Worm (Caenorhabditis elegans): Measurements from ENCODE around the gene hrde-2.
A peak's percentile ranks its signal among the peaks of the same experiment; 100 is the strongest.

hrde-2 gene

DNA sequence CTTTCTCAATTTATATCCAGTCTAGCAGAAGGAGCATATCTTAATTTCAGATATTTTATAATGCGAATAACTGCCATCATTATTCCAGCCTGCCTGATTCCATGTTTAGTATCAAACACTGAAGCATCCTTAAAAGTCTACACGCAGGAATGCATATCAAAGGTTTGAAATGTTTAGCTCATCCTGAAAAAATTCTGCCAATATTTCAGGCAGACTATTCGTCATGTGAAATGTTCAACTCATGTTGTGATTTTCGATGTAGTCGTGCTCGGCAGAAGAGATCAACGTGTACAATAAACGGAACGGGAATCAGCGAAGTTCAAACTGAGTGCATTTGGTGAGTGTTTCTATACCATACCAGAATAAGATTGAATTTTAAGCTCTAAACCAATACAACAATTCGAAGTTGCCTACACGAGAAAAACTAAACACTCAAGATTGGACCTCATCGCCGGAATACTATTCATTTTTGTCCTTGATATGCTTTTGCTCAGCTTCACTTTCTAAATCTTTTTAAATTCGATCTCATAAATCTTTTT, 5.3 kb upstream of the hrde-2 start, which contains the start of gene T01C3.11:
Gene T01C3.11, plus strand, starts transcription at position 51 of the 539 bp plus-strand sequence.
- TF ChIP-seq ces-1 (GFP tag; optimal IDR thresholded peaks at IDR 0.05): no peak
- TF ChIP-seq lsy-2 (tag; optimal IDR thresholded peaks at IDR 0.05): no peak
- no peak for TF ChIP-seq ham-2 (GFP tag; optimal IDR thresholded peaks at IDR 0.05)
- TF ChIP-seq M03D4.4 (tag; optimal IDR thresholded peaks at IDR 0.05): no peak
- no peak for TF ChIP-seq lin-32 (GFP tag; optimal IDR thresholded peaks at IDR 0.05)
- no peak for TF ChIP-seq tbx-8 (GFP tag; optimal IDR thresholded peaks at IDR 0.05)
- no peak for TF ChIP-seq hlh-1 (tag; optimal IDR thresholded peaks at IDR 0.05)
- no peak for TF ChIP-seq ceh-43 (GFP tag; optimal IDR thresholded peaks at IDR 0.05)
- TF ChIP-seq cnd-1 (tag; optimal IDR thresholded peaks at IDR 0.05): no peak
- TF ChIP-seq mab-5 (tag; optimal IDR thresholded peaks at IDR 0.05): no peak
- TF ChIP-seq nhr-12 (tag; optimal IDR thresholded peaks at IDR 0.05): no peak
- TF ChIP-seq snpc-4 (tag; optimal IDR thresholded peaks at IDR 0.05): no peak
- no peak for TF ChIP-seq unc-39 (tag; optimal IDR thresholded peaks at IDR 0.05)
- no peak for TF ChIP-seq drap-1 (GFP tag; optimal IDR thresholded peaks at IDR 0.05)
- TF ChIP-seq elt-1 (tag; optimal IDR thresholded peaks at IDR 0.05; ENCODE audit: borderline replicate concordance, insufficient read depth): no peak
- TF ChIP-seq unc-62 (GFP tag; optimal IDR thresholded peaks at IDR 0.05): no peak

DNA sequence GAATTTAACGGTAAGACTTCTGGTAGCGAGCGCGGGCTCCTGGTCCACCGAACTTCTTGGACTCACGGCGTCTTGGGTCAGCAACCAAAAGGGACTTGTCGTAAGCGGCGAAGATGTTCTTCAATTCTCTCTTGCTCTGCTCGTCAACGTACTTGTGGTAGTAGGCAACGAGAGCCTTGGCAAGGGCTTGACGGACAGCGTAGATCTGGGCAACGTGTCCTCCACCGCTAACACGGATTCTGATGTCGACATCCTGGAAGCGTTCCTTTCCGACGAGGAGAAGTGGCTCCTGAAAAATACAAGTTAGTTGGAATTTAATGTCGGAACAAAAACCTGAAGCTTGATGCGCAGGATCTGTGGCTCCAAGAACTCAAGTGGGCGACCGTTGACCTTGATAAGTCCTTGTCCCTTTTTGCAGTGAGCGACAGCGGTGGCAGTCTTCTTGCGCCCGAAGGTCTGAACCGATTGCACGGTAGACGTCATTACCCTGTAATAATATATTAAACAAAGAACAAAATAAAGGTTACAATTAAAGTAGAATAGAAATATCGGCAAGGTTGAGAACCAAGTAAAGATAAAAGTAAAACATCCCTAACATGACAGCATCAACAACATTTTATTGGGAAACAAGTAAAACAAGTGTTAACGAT, 4.7 kb upstream of the hrde-2 start, which contains the start of gene rps-16:
Gene rps-16, minus strand, starts transcription at position 487 of the 650 bp plus-strand sequence.
- TF ChIP-seq nhr-2 (tag; optimal IDR thresholded peaks at IDR 0.05): no peak
- TF ChIP-seq nhr-76 (tag; optimal IDR thresholded peaks at IDR 0.05): no peak
- TF ChIP-seq blmp-1 (tag; optimal IDR thresholded peaks at IDR 0.05): no peak
- no peak for TF ChIP-seq sptf-1 (tag; optimal IDR thresholded peaks at IDR 0.05)
- no peak for TF ChIP-seq cnd-1 (tag; optimal IDR thresholded peaks at IDR 0.05)
- no peak for TF ChIP-seq zip-8 (tag; optimal IDR thresholded peaks at IDR 0.05)
- TF ChIP-seq unc-62 (GFP tag; optimal IDR thresholded peaks at IDR 0.05): no peak
- TF ChIP-seq mep-1 (tag; optimal IDR thresholded peaks at IDR 0.05): no peak
- TF ChIP-seq snpc-4 (tag; optimal IDR thresholded peaks at IDR 0.05): no peak
- no peak for TF ChIP-seq mab-5 (tag; optimal IDR thresholded peaks at IDR 0.05)
- TF ChIP-seq unc-120 (tag; optimal IDR thresholded peaks at IDR 0.05; ENCODE audit: poor library complexity, severe bottlenecking): no peak
- TF ChIP-seq ceh-83 (GFP tag; optimal IDR thresholded peaks at IDR 0.05): no peak
- TF ChIP-seq elt-1 (tag; optimal IDR thresholded peaks at IDR 0.05; ENCODE audit: borderline replicate concordance, insufficient read depth): no peak
- TF ChIP-seq flh-1 (GFP tag; optimal IDR thresholded peaks at IDR 0.05): no peak
- no peak for TF ChIP-seq lin-32 (GFP tag; optimal IDR thresholded peaks at IDR 0.05)

DNA sequence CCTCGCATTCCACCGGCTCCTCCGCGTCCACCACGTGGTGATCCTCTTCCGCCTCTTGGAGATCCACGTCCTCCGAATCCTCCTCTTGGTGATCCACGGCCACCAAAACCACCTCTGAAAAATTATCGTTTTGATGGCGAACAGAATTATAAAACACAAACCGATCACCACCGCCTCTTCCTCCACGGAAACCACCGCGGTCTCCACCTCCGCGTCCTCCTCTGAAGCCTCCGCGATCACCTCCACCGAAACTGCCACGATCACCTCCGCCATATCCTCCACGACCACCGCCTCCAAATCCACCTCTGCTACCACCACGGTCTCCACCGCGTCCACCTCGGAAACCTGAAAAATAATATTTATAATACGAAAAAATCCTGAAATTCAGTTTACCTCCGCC, 3.4 kb upstream of the hrde-2 start:
- TF ChIP-seq pha-4 (tag; optimal IDR thresholded peaks at IDR 0.05) (no peak), drap-1 (GFP tag; optimal IDR thresholded peaks at IDR 0.05) (peak; percentile 6)

DNA sequence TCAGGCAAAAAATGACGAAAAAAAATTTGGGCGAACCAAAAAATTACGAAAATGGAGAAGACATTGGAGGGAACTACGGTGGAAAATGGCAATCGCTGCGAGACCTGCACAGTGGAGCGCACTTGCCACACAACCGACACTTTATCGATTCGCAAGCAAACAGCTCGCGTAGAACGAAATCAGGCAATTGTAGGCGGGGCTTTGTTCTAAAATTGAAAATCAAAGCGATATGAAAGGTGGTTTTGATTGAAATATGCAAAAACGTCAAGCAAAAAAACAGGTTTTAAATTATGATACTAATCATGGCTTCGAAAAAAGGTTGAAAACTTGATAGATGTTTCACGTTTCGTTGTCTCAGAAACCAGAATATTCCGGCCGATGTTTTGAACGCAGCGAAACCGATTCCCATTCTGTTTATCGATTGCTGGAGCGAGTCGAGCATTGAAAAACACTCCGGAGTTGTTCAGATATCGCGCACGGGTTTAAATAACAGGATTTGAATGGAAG, 2.7 kb upstream of the hrde-2 start, which contains the start of the genes fib-1 and mut-15:
Gene fib-1, minus strand, starts transcription at position 40 of the 507 bp plus-strand sequence.
Gene mut-15, plus strand, starts transcription at position 360 of the 507 bp plus-strand sequence.
- TF ChIP-seq pha-4 (tag; optimal IDR thresholded peaks at IDR 0.05): peak; percentile 83
- TF ChIP-seq nhr-76 (tag; optimal IDR thresholded peaks at IDR 0.05): no peak
- TF ChIP-seq sem-2 (GFP tag; optimal IDR thresholded peaks at IDR 0.05): no peak
- TF ChIP-seq unc-62 (GFP tag; optimal IDR thresholded peaks at IDR 0.05): peak; percentile 4
- peak; percentile 93 for TF ChIP-seq lin-13 (tag; optimal IDR thresholded peaks at IDR 0.05)
- TF ChIP-seq nhr-237 (tag; optimal IDR thresholded peaks at IDR 0.05): peak; percentile 93
- peak; percentile 94 for TF ChIP-seq unc-120 (tag; optimal IDR thresholded peaks at IDR 0.05; ENCODE audit: poor library complexity, severe bottlenecking)
- peak; percentile 80 for TF ChIP-seq mls-2 (tag; optimal IDR thresholded peaks at IDR 0.05)
- no peak for TF ChIP-seq ceh-43 (GFP tag; optimal IDR thresholded peaks at IDR 0.05)
- no peak for TF ChIP-seq blmp-1 (tag; optimal IDR thresholded peaks at IDR 0.05)
- no peak for TF ChIP-seq zip-8 (tag; optimal IDR thresholded peaks at IDR 0.05)
- TF ChIP-seq elt-1 (tag; optimal IDR thresholded peaks at IDR 0.05; ENCODE audit: borderline replicate concordance, insufficient read depth): no peak
- peak; percentile 11 for TF ChIP-seq elt-3 (tag; optimal IDR thresholded peaks at IDR 0.05)
- TF ChIP-seq mep-1 (tag; optimal IDR thresholded peaks at IDR 0.05): peak; percentile 95
- no peak for TF ChIP-seq flh-1 (GFP tag; optimal IDR thresholded peaks at IDR 0.05)
- TF ChIP-seq nhr-2 (tag; optimal IDR thresholded peaks at IDR 0.05): peak; percentile 37
- no peak for TF ChIP-seq ztf-11 (tag; optimal IDR thresholded peaks at IDR 0.05)
- TF ChIP-seq lin-32 (GFP tag; optimal IDR thresholded peaks at IDR 0.05): no peak
- peak; percentile 32 for TF ChIP-seq bed-3 (GFP tag; optimal IDR thresholded peaks at IDR 0.05)
- no peak for TF ChIP-seq unc-39 (tag; optimal IDR thresholded peaks at IDR 0.05)
- TF ChIP-seq lsy-2 (tag; optimal IDR thresholded peaks at IDR 0.05): peak; percentile 95
- TF ChIP-seq tbx-8 (GFP tag; optimal IDR thresholded peaks at IDR 0.05): peak; percentile 21
- peak; percentile 40 for TF ChIP-seq cnd-1 (tag; optimal IDR thresholded peaks at IDR 0.05)
- TF ChIP-seq hlh-1 (tag; optimal IDR thresholded peaks at IDR 0.05): no peak
- TF ChIP-seq ham-2 (GFP tag; optimal IDR thresholded peaks at IDR 0.05): peak; percentile 15
- no peak for TF ChIP-seq snpc-4 (tag; optimal IDR thresholded peaks at IDR 0.05)
- no peak for TF ChIP-seq ces-1 (GFP tag; optimal IDR thresholded peaks at IDR 0.05)
- no peak for TF ChIP-seq mab-5 (tag; optimal IDR thresholded peaks at IDR 0.05)
- TF ChIP-seq ceh-39 (tag; optimal IDR thresholded peaks at IDR 0.05): peak; percentile 96
- no peak for TF ChIP-seq nhr-12 (tag; optimal IDR thresholded peaks at IDR 0.05)
- peak; percentile 9 for TF ChIP-seq nhr-28 (tag; optimal IDR thresholded peaks at IDR 0.05)
- TF ChIP-seq ceh-83 (GFP tag; optimal IDR thresholded peaks at IDR 0.05): peak; percentile 51
- TF ChIP-seq drap-1 (GFP tag; optimal IDR thresholded peaks at IDR 0.05): peak; percentile 92
- TF ChIP-seq sptf-1 (tag; optimal IDR thresholded peaks at IDR 0.05): peak; percentile 86
- TF ChIP-seq M03D4.4 (tag; optimal IDR thresholded peaks at IDR 0.05): no peak

Data from whole organism, mixed stage, embryonic.